Worm (Caenorhabditis elegans) whole organism, L1 larva: ENCODE results near the gene tag-321.

Experiments used
- Y116A8C.19 ChIP-seq: sonication (generic microtip); optimal IDR thresholded peaks from 2 replicates; lab custom pipeline; 2016; ENCODE audit warnings: missing compliant biosample characterization, missing genetic modification characterization, borderline replicate concordance
- efl-3 ChIP-seq: fragments of 200-800 bp; sonication (Bioruptor generic); optimal IDR thresholded peaks from 2 replicates; lab custom pipeline; 2018; ENCODE audit warnings: mild to moderate bottlenecking, missing genetic modification characterization, missing compliant biosample characterization
- fkh-4 ChIP-seq: sonication (generic microtip); optimal IDR thresholded peaks from 2 replicates; lab custom pipeline; 2016; ENCODE audit warnings: missing compliant biosample characterization, missing genetic modification characterization, borderline replicate concordance
- lin-13 ChIP-seq: fragments of 150-350 bp; optimal IDR thresholded peaks from 2 replicates; lab custom pipeline; 2014; ENCODE audit warnings: missing biosample characterization, missing genetic modification reagents, missing genetic modification characterization
- lin-15B ChIP-seq: fragments of 150-350 bp; sonication (generic microtip); optimal IDR thresholded peaks from 3 replicates; lab custom pipeline; 2014; ENCODE audit warnings: missing biosample characterization, missing genetic modification characterization
- mdl-1 ChIP-seq, 2 experiments: fragments of 150-350 bp; optimal IDR thresholded peaks; 2 replicates each; lab custom pipeline; 2014 to 2017; ENCODE audit warnings: missing biosample characterization in 2 of 2, missing genetic modification characterization in 2 of 2, inconsistent platforms in 1 of 2
- snpc-4 ChIP-seq: fragments of 150-350 bp; optimal IDR thresholded peaks from 2 replicates; lab custom pipeline; 2014; ENCODE audit warnings: missing biosample characterization, missing genetic modification characterization
- sup-37 ChIP-seq: fragments of 200-800 bp; sonication (Bioruptor generic); optimal IDR thresholded peaks from 2 replicates; lab custom pipeline; 2018; ENCODE audit warnings: mild to moderate bottlenecking, missing genetic modification characterization, missing compliant biosample characterization

ce11 chrIV:7760117-7760516 is 23.5 kb downstream of the tag-321 start, which contains the start of gene del-7:
- TF ChIP-seq lin-13 (GFP tag; lab: Kevin White, UChicago) (no peak), efl-3 (GFP tag; lab: Kevin White, UChicago) (no peak), snpc-4 (tag; lab: Kevin White, UChicago) (no peak), sup-37 (GFP tag; lab: Kevin White, UChicago) (no peak), fkh-4 (tag; lab: Kevin White, UChicago) (no peak), lin-15B (tag; lab: Kevin White, UChicago) (no peak), mdl-1 (tag; optimal IDR thresholded peaks at IDR 0.05; lab: Kevin White, UChicago) (no peak), Y116A8C.19 (tag; lab: Kevin White, UChicago) (no peak)
